Worm (Caenorhabditis elegans) whole organism, L1 larva: ENCODE results near the gene grl-18.
A peak's percentile ranks its signal among the peaks of the same experiment; 100 is the strongest.

Experiments used
- C16A3.4 ChIP-seq: fragments of 150-350 bp; optimal IDR thresholded peaks from 2 replicates; lab custom pipeline; 2014; ENCODE audit warnings: missing biosample characterization, missing genetic modification characterization
- C34B4.2 ChIP-seq: sonication (generic microtip); optimal IDR thresholded peaks from 2 replicates; lab custom pipeline; 2017; ENCODE audit warnings: mild to moderate bottlenecking, missing genetic modification characterization, missing compliant biosample characterization
- F16B12.6 ChIP-seq: fragments of 150-350 bp; optimal IDR thresholded peaks from 2 replicates; lab custom pipeline; 2014; ENCODE audit warnings: missing biosample characterization, missing genetic modification characterization
- aha-1 ChIP-seq: fragments of 150-350 bp; optimal IDR thresholded peaks from 2 replicates; lab custom pipeline; 2014; ENCODE audit warnings: missing biosample characterization, missing genetic modification characterization
- alr-1 ChIP-seq: fragments of 200-800 bp; sonication (Bioruptor generic); optimal IDR thresholded peaks from 2 replicates; lab custom pipeline; 2018; ENCODE audit warnings: borderline replicate concordance, mild to moderate bottlenecking, missing genetic modification characterization, missing compliant biosample characterization
- aly-2 ChIP-seq: fragments of 150-350 bp; optimal IDR thresholded peaks from 2 replicates; lab custom pipeline; 2014; ENCODE audit warnings: missing biosample characterization, missing genetic modification characterization
- blmp-1 ChIP-seq: fragments of 150-350 bp; optimal IDR thresholded peaks from 2 replicates; lab custom pipeline; 2014; ENCODE audit warnings: missing biosample characterization, missing genetic modification characterization
- ceh-63 ChIP-seq: fragments of 200-800 bp; sonication (Bioruptor generic); optimal IDR thresholded peaks from 2 replicates; lab custom pipeline; 2018; ENCODE audit warnings: mild to moderate bottlenecking, missing genetic modification characterization, missing compliant biosample characterization
- ceh-8 ChIP-seq: fragments of 200-800 bp; sonication (Bioruptor generic); optimal IDR thresholded peaks from 2 replicates; lab custom pipeline; 2018; ENCODE audit warnings: mild to moderate bottlenecking, missing genetic modification characterization, moderate library complexity, missing compliant biosample characterization
- ceh-90 ChIP-seq: sonication (generic microtip); optimal IDR thresholded peaks from 2 replicates; lab custom pipeline; 2016; ENCODE audit warnings: missing genetic modification characterization, missing compliant biosample characterization
- dsc-1 ChIP-seq: sonication (generic microtip); optimal IDR thresholded peaks from 2 replicates; lab custom pipeline; 2016; ENCODE audit warnings: mild to moderate bottlenecking, missing genetic modification characterization, missing compliant biosample characterization
- elt-2 ChIP-seq: sonication (generic microtip); optimal IDR thresholded peaks from 2 replicates; lab custom pipeline; 2016; ENCODE audit warnings: missing genetic modification characterization, mild to moderate bottlenecking, inconsistent platforms, missing compliant biosample characterization, missing genetic modification reagents
- elt-3 ChIP-seq, 6 experiments: fragments of 150-350 bp in 1 of 6; sonication (generic microtip); optimal IDR thresholded peaks; 2 replicates each; lab custom pipeline; 2017 to 2018; ENCODE audit warnings: missing biosample characterization in 6 of 6, missing genetic modification characterization in 6 of 6, inconsistent platforms in 1 of 6
- ets-5 ChIP-seq: fragments of 200-800 bp; sonication (Bioruptor generic); IDR thresholded peaks from 2 replicates; pipeline ENCODE4 v1.3.6; 2022; ENCODE audit warnings: missing genetic modification characterization, missing compliant biosample characterization
- fkh-4 ChIP-seq: sonication (generic microtip); optimal IDR thresholded peaks from 2 replicates; lab custom pipeline; 2016; ENCODE audit warnings: missing compliant biosample characterization, missing genetic modification characterization, borderline replicate concordance
- fkh-8 ChIP-seq: sonication (generic microtip); optimal IDR thresholded peaks from 2 replicates; lab custom pipeline; 2016; ENCODE audit warnings: mild to moderate bottlenecking, missing genetic modification characterization, missing compliant biosample characterization
- grh-1 ChIP-seq: fragments of 200-800 bp; sonication (Bioruptor generic); IDR thresholded peaks from 2 replicates; pipeline ENCODE4 v1.3.6; 2022; ENCODE audit warnings: missing genetic modification reagents, missing genetic modification characterization, missing compliant biosample characterization
- hlh-4 ChIP-seq: sonication (generic microtip); optimal IDR thresholded peaks from 2 replicates; lab custom pipeline; 2016; ENCODE audit warnings: mild to moderate bottlenecking, missing genetic modification characterization, missing compliant biosample characterization
- irx-1 ChIP-seq: sonication (generic microtip); optimal IDR thresholded peaks from 2 replicates; lab custom pipeline; 2016; ENCODE audit warnings: missing genetic modification characterization, missing compliant biosample characterization
- jun-1 ChIP-seq: fragments of 150-350 bp; optimal IDR thresholded peaks from 2 replicates; lab custom pipeline; 2014; ENCODE audit warnings: missing biosample characterization, missing genetic modification reagents, missing genetic modification characterization
- lin-13 ChIP-seq: fragments of 150-350 bp; optimal IDR thresholded peaks from 2 replicates; lab custom pipeline; 2014; ENCODE audit warnings: missing biosample characterization, missing genetic modification reagents, missing genetic modification characterization
- lin-15B ChIP-seq: fragments of 150-350 bp; sonication (generic microtip); optimal IDR thresholded peaks from 3 replicates; lab custom pipeline; 2014; ENCODE audit warnings: missing biosample characterization, missing genetic modification characterization
- lin-35 ChIP-seq, 2 experiments: fragments of 150-350 bp; optimal IDR thresholded peaks; 2 replicates each; lab custom pipeline; 2014; ENCODE audit warnings: missing biosample characterization in 2 of 2, missing genetic modification characterization in 2 of 2, missing genetic modification reagents in 2 of 2
- lin-39 ChIP-seq: fragments of 150-350 bp; optimal IDR thresholded peaks from 2 replicates; lab custom pipeline; 2014; ENCODE audit warnings: missing biosample characterization, missing genetic modification reagents, missing genetic modification characterization
- lir-3 ChIP-seq: sonication (generic microtip); optimal IDR thresholded peaks from 2 replicates; lab custom pipeline; 2016; ENCODE audit warnings: mild to moderate bottlenecking, missing genetic modification characterization, moderate library complexity, missing compliant biosample characterization; ENCODE audit not compliant: poor library complexity
- lsy-2 ChIP-seq, 2 experiments: fragments of 150-350 bp; optimal IDR thresholded peaks; 2 replicates each; lab custom pipeline; 2014; ENCODE audit warnings: missing biosample characterization in 2 of 2, missing genetic modification characterization in 2 of 2
- mef-2 ChIP-seq: fragments of 150-350 bp; optimal IDR thresholded peaks from 2 replicates; lab custom pipeline; 2014; ENCODE audit warnings: missing biosample characterization, missing genetic modification characterization
- mep-1 ChIP-seq: fragments of 150-350 bp; optimal IDR thresholded peaks from 2 replicates; lab custom pipeline; 2014; ENCODE audit warnings: missing biosample characterization, missing genetic modification characterization
- nhr-11 ChIP-seq: fragments of 150-350 bp; optimal IDR thresholded peaks from 2 replicates; lab custom pipeline; 2014; ENCODE audit warnings: missing biosample characterization, missing genetic modification characterization
- nhr-12 ChIP-seq: sonication (generic microtip); optimal IDR thresholded peaks from 2 replicates; lab custom pipeline; 2017; ENCODE audit warnings: missing biosample characterization, missing genetic modification characterization
- nhr-19 ChIP-seq: fragments of 200-800 bp; sonication (Bioruptor generic); conservative IDR thresholded peaks from 2 replicates; pipeline ENCODE4 v1.3.6; 2022; ENCODE audit warnings: missing genetic modification characterization, missing compliant biosample characterization
- nhr-237 ChIP-seq: fragments of 150-350 bp; optimal IDR thresholded peaks from 2 replicates; lab custom pipeline; 2014; ENCODE audit warnings: missing biosample characterization, missing genetic modification characterization
- nhr-47 ChIP-seq: sonication (generic microtip); optimal IDR thresholded peaks from 2 replicates; lab custom pipeline; 2016; ENCODE audit warnings: mild to moderate bottlenecking, missing genetic modification characterization, moderate library complexity, missing compliant biosample characterization
- nhr-77 ChIP-seq: fragments of 150-350 bp; optimal IDR thresholded peaks from 2 replicates; lab custom pipeline; 2014; ENCODE audit warnings: missing biosample characterization, missing genetic modification characterization
- nhr-84 ChIP-seq: sonication (generic microtip); optimal IDR thresholded peaks from 2 replicates; lab custom pipeline; 2017; ENCODE audit warnings: missing biosample characterization, missing genetic modification characterization
- nhr-85 ChIP-seq: sonication (generic microtip); peaks from one replicate; lab custom pipeline; 2016; ENCODE audit warnings: missing genetic modification characterization, inconsistent platforms, missing compliant biosample characterization
- nhr-90 ChIP-seq: sonication (generic microtip); optimal IDR thresholded peaks from 2 replicates; lab custom pipeline; 2016; ENCODE audit warnings: mild to moderate bottlenecking, missing genetic modification characterization, missing compliant biosample characterization; ENCODE audit not compliant: poor library complexity
- pag-3 ChIP-seq: sonication (generic microtip); optimal IDR thresholded peaks from 2 replicates; lab custom pipeline; 2017; ENCODE audit warnings: missing genetic modification characterization, mild to moderate bottlenecking, missing compliant biosample characterization, antibody characterized with exemption, borderline replicate concordance; ENCODE audit not compliant: insufficient read depth
- pqm-1 ChIP-seq: sonication (generic microtip); optimal IDR thresholded peaks from 3 replicates; lab custom pipeline; 2017; ENCODE audit warnings: missing biosample characterization, missing genetic modification characterization
- snpc-4 ChIP-seq: fragments of 150-350 bp; optimal IDR thresholded peaks from 2 replicates; lab custom pipeline; 2014; ENCODE audit warnings: missing biosample characterization, missing genetic modification characterization
- sox-4 ChIP-seq: sonication (generic microtip); optimal IDR thresholded peaks from 2 replicates; lab custom pipeline; 2016; ENCODE audit warnings: missing genetic modification characterization, missing compliant biosample characterization
- sptf-1 ChIP-seq: fragments of 150-350 bp; optimal IDR thresholded peaks from 2 replicates; lab custom pipeline; 2014; ENCODE audit warnings: missing biosample characterization, missing genetic modification characterization
- swsn-7 ChIP-seq: sonication (generic microtip); optimal IDR thresholded peaks from 2 replicates; lab custom pipeline; 2016; ENCODE audit warnings: missing genetic modification characterization, missing compliant biosample characterization
- tbx-2 ChIP-seq: sonication (generic microtip); optimal IDR thresholded peaks from 2 replicates; lab custom pipeline; 2016; ENCODE audit warnings: missing genetic modification characterization, missing compliant biosample characterization
- tlp-1 ChIP-seq: fragments of 150-350 bp; optimal IDR thresholded peaks from 2 replicates; lab custom pipeline; 2014; ENCODE audit warnings: missing biosample characterization, missing genetic modification characterization
- unc-130 ChIP-seq: fragments of 150-350 bp; optimal IDR thresholded peaks from 2 replicates; lab custom pipeline; 2017; ENCODE audit warnings: missing biosample characterization, missing genetic modification characterization, inconsistent platforms
- unc-62 ChIP-seq: fragments of 150-350 bp; optimal IDR thresholded peaks from 2 replicates; lab custom pipeline; 2014; ENCODE audit warnings: missing biosample characterization, missing genetic modification reagents, missing genetic modification characterization
- unc-98 ChIP-seq: fragments of 200-800 bp; sonication (Bioruptor generic); IDR thresholded peaks from 2 replicates; pipeline ENCODE4 v1.3.6; 2022; ENCODE audit warnings: missing genetic modification characterization, missing compliant biosample characterization
- xbp-1 ChIP-seq: sonication (generic microtip); optimal IDR thresholded peaks from 2 replicates; lab custom pipeline; 2016; ENCODE audit warnings: missing genetic modification characterization, missing compliant biosample characterization
- ztf-11 ChIP-seq, 2 experiments: sonication (generic microtip); optimal IDR thresholded peaks; 2 replicates each; lab custom pipeline; 2016 to 2017; ENCODE audit warnings: missing genetic modification characterization in 2 of 2, missing biosample characterization in 1 of 2, missing compliant biosample characterization in 1 of 2

grl-18 gene

ce11 chrV:5509134-5509533 is 20.5 kb upstream of the grl-18 start:
- no peak for TF ChIP-seq fkh-8 (tag; lab: Kevin White, UChicago)
- TF ChIP-seq lin-39 (tag; lab: Kevin White, UChicago), result no peak
- no peak for TF ChIP-seq ceh-63 (GFP tag; lab: Kevin White, UChicago)
- no peak for TF ChIP-seq fkh-4 (tag; lab: Kevin White, UChicago)
- TF ChIP-seq nhr-47 (tag; lab: Kevin White, UChicago), result no peak
- no peak for TF ChIP-seq irx-1 (tag; lab: Kevin White, UChicago)
- TF ChIP-seq alr-1 (tag; lab: Kevin White, UChicago), result no peak
- TF ChIP-seq blmp-1 (tag; lab: Kevin White, UChicago), result no peak
- TF ChIP-seq C16A3.4, result no peak
- TF ChIP-seq nhr-12 (tag; lab: Kevin White, UChicago), result no peak
- no peak for TF ChIP-seq lin-15B
- TF ChIP-seq ceh-8 (GFP tag; lab: Kevin White, UChicago), result no peak
- TF ChIP-seq nhr-19, result no peak
- TF ChIP-seq dsc-1 (tag; lab: Kevin White, UChicago), result no peak
- no peak for TF ChIP-seq mep-1 (tag; lab: Kevin White, UChicago)
- no peak for TF ChIP-seq unc-98
- TF ChIP-seq unc-130 (tag; lab: Kevin White, UChicago), result no peak
- TF ChIP-seq lir-3 (tag; lab: Kevin White, UChicago), result no peak
- no peak for TF ChIP-seq tlp-1 (tag; lab: Kevin White, UChicago)
- TF ChIP-seq, all 84 proteins: peak for 0

- TF ChIP-seq swsn-7 (tag; lab: Kevin White, UChicago), result peak; percentile 96
- TF ChIP-seq nhr-237 (tag; lab: Kevin White, UChicago), result peak; percentile 29
- TF ChIP-seq xbp-1 (tag; lab: Kevin White, UChicago), result peak; percentile 95
- TF ChIP-seq F16B12.6 (tag; lab: Kevin White, UChicago), result peak; percentile 59
- TF ChIP-seq tbx-2 (tag; lab: Kevin White, UChicago), result peak; percentile 95
- peak; percentile 51 for TF ChIP-seq aha-1
- TF ChIP-seq C16A3.4, result peak; percentile 88
- TF ChIP-seq hlh-4 (tag; lab: Kevin White, UChicago), result no peak
- peak; percentile 94 for TF ChIP-seq nhr-90 (tag; lab: Kevin White, UChicago)
- no peak for TF ChIP-seq alr-1 (tag; lab: Kevin White, UChicago)
- peak; percentile 89 for TF ChIP-seq jun-1 (tag; lab: Kevin White, UChicago)
- TF ChIP-seq sox-4 (tag; lab: Kevin White, UChicago), result peak; percentile 91
- peak; percentile 82 for TF ChIP-seq nhr-11 (tag; lab: Kevin White, UChicago)
- peak in 2 of 6 experiments; percentile 71 to 84 for TF ChIP-seq elt-3 (tag; optimal IDR thresholded peaks at IDR 0.05; lab: Kevin White, UChicago)
- TF ChIP-seq irx-1 (tag; lab: Kevin White, UChicago), result peak; percentile 88
- TF ChIP-seq lsy-2 (tag; optimal IDR thresholded peaks at IDR 0.05; lab: Kevin White, UChicago), result peak; percentile 90 to 92
- peak; percentile 73 for TF ChIP-seq elt-2 (tag; lab: Kevin White, UChicago)
- TF ChIP-seq ztf-11 (tag; optimal IDR thresholded peaks at IDR 0.05; lab: Kevin White, UChicago), result peak in 1 of 2 experiments; percentile 72
- TF ChIP-seq unc-130 (tag; lab: Kevin White, UChicago), result peak; percentile 73
- no peak for TF ChIP-seq unc-62 (GFP tag; lab: Kevin White, UChicago)
- peak; percentile 83 for TF ChIP-seq lin-39 (tag; lab: Kevin White, UChicago)
- peak; percentile 87 to 90 for TF ChIP-seq lin-35 (GFP tag; optimal IDR thresholded peaks at IDR 0.05; lab: Kevin White, UChicago)
- TF ChIP-seq nhr-77, result peak; percentile 82
- TF ChIP-seq fkh-8 (tag; lab: Kevin White, UChicago), result peak; percentile 96
- TF ChIP-seq snpc-4 (tag; lab: Kevin White, UChicago), result peak; percentile 79
- no peak for TF ChIP-seq ets-5
- no peak for TF ChIP-seq C34B4.2 (tag; lab: Kevin White, UChicago)
- TF ChIP-seq mef-2, result no peak
- TF ChIP-seq mep-1 (tag; lab: Kevin White, UChicago), result peak; percentile 94
- peak; percentile 90 for TF ChIP-seq grh-1 (GFP tag; lab: Robert Waterston, UW)
- peak; percentile 96 for TF ChIP-seq dsc-1 (tag; lab: Kevin White, UChicago)
- peak; percentile 22 for TF ChIP-seq pag-3 (tag; lab: Kevin White, UChicago)
- TF ChIP-seq aly-2, result peak; percentile 21
- TF ChIP-seq pqm-1 (tag; lab: Kevin White, UChicago), result no peak
- TF ChIP-seq nhr-85, result peak; percentile 89
- no peak for TF ChIP-seq ceh-90 (tag; lab: Kevin White, UChicago)
- TF ChIP-seq lin-13, result peak; percentile 87
- no peak for TF ChIP-seq sptf-1 (tag; lab: Kevin White, UChicago)
- TF ChIP-seq nhr-84 (tag; lab: Kevin White, UChicago), result no peak
Measured at ce11 chrV:5504807-5505442, 16.3 kb upstream of the grl-18 start, which contains the start of the genes dnj-19 and nhr-47. TSS of gene dnj-19 (minus strand) at chrV:5504857. TSS of gene nhr-47 (plus strand) at chrV:5505253.
